Worm (Caenorhabditis elegans): ENCODE data around the gene T16A1.5.

The T16A1.5 gene

DNA sequence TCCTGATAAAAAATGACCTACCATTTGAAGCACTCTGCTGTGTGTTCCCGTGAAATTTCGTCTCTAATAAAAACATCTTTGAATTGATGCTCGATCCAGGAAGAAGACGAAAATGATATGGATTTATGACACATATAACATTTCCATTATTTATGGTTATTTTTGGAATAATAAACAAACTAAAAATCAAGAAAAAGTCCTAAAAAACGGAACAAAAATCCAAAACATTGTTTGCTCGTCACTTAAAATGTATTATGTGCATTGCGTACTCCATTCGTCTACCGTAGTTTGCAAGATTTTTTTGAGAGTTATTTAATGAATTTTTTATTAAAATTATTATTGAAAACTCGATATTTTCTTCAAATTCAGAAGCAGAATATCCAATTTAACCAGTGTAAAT, 41.2 kb downstream of the T16A1.5 start, which contains the start of gene bath-20:
bath-20 (minus strand) TSS at position 101 of the 400 bp plus-strand sequence.
- TF ChIP-seq W03F9.2 (tag; optimal IDR thresholded peaks at IDR 0.05) (no peak), dao-5 (tag; optimal IDR thresholded peaks at IDR 0.05) (no peak)

- no peak for TF ChIP-seq him-1 (tag; optimal IDR thresholded peaks at IDR 0.05)
Observed at ce11 chrII:2039288-2039687, 44.3 kb downstream of the T16A1.5 start, which contains the start of gene bath-19. bath-19 (minus strand) TSS chrII:2039388.

Data from whole organism, L4/young adult.